Worm (Caenorhabditis elegans) whole organism, L3 larva: ENCODE data around the gene R166.2.

Experiments used
- ceh-82 ChIP-seq: fragments of 150-350 bp; optimal IDR thresholded peaks from 2 replicates; lab custom pipeline; 2014; ENCODE audit warnings: missing biosample characterization, missing genetic modification characterization
- ceh-9 ChIP-seq: sonication (generic microtip); optimal IDR thresholded peaks from 2 replicates; lab custom pipeline; 2018; ENCODE audit warnings: missing biosample characterization, missing genetic modification characterization
- lin-39 ChIP-seq: fragments of 150-350 bp; optimal IDR thresholded peaks from 2 replicates; lab custom pipeline; 2018; ENCODE audit warnings: missing biosample characterization, missing genetic modification reagents, missing genetic modification characterization
- mdl-1 ChIP-seq: fragments of 150-350 bp; optimal IDR thresholded peaks from 2 replicates; lab custom pipeline; 2014; ENCODE audit warnings: missing biosample characterization, missing genetic modification characterization
- nhr-237 ChIP-seq: fragments of 150-350 bp; optimal IDR thresholded peaks from 2 replicates; lab custom pipeline; 2014; ENCODE audit warnings: missing biosample characterization, missing genetic modification characterization
- skn-1 ChIP-seq: fragments of 150-350 bp; optimal IDR thresholded peaks from 2 replicates; lab custom pipeline; 2014; ENCODE audit warnings: missing biosample characterization, missing genetic modification characterization
- zag-1 ChIP-seq: fragments of 150-350 bp; optimal IDR thresholded peaks from 2 replicates; lab custom pipeline; 2014; ENCODE audit warnings: missing biosample characterization, missing genetic modification characterization

DNA sequence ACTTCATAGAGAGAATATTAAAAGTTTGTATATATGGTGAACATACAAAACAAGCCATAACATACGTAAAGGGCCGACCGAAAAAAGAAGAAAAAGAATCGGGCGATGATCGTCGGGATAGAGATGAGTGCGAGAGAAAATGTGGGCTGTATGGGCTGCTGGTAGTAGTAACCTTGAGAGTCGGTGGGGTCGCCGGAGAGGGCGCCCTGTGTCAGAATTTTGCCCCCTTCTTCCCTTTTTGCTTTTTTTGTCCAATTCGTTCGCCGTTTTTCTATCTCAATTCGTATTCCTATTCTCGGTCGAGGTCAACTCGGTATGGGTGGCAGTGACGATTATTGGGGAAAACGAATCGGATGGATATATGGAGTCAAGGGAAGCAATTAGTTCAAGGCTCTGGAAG is 31.5 kb downstream of the R166.2 start:
- TF ChIP-seq zag-1 (no peak), ceh-82 (tag; lab: Kevin White, UChicago) (no peak), skn-1 (tag; lab: Kevin White, UChicago) (no peak), lin-39 (tag; lab: Kevin White, UChicago) (no peak), mdl-1 (tag; lab: Kevin White, UChicago) (no peak), ceh-9 (tag; lab: Kevin White, UChicago) (no peak), nhr-237 (tag; lab: Kevin White, UChicago) (no peak)
